Worm (Caenorhabditis elegans) whole organism, L2 larva: ENCODE results near the gene nhr-207.

Source experiments
- C34F6.9 ChIP-seq: fragments of 150-350 bp; optimal IDR thresholded peaks from 2 replicates; lab custom pipeline; 2014; ENCODE audit warnings: missing biosample characterization, missing genetic modification characterization
- R02D3.7 ChIP-seq: fragments of 150-350 bp; optimal IDR thresholded peaks from 2 replicates; lab custom pipeline; 2014; ENCODE audit warnings: missing biosample characterization, missing genetic modification characterization
- ama-1 ChIP-seq: fragments of 150-350 bp; optimal IDR thresholded peaks from 2 replicates; lab custom pipeline; 2018; ENCODE audit warnings: inconsistent platforms
- ceh-16 ChIP-seq: fragments of 150-350 bp; optimal IDR thresholded peaks from 2 replicates; lab custom pipeline; 2014; ENCODE audit warnings: missing biosample characterization, missing genetic modification characterization
- ceh-82 ChIP-seq: fragments of 150-350 bp; optimal IDR thresholded peaks from 2 replicates; lab custom pipeline; 2014; ENCODE audit warnings: missing biosample characterization, missing genetic modification characterization
- crh-2 ChIP-seq: sonication (generic microtip); optimal IDR thresholded peaks from 2 replicates; lab custom pipeline; 2017; ENCODE audit warnings: missing biosample characterization, missing genetic modification characterization
- dmd-4 ChIP-seq: sonication (generic microtip); optimal IDR thresholded peaks from 2 replicates; lab custom pipeline; 2017; ENCODE audit warnings: missing biosample characterization, missing genetic modification characterization
- egl-27 ChIP-seq: sonication (generic microtip); optimal IDR thresholded peaks from 3 replicates; lab custom pipeline; 2017; ENCODE audit warnings: missing biosample characterization, missing genetic modification reagents, missing genetic modification characterization
- elt-1 ChIP-seq: fragments of 150-350 bp; optimal IDR thresholded peaks from 2 replicates; lab custom pipeline; 2014; ENCODE audit warnings: missing biosample characterization, missing genetic modification characterization
- elt-3 ChIP-seq: sonication (generic microtip); optimal IDR thresholded peaks from 2 replicates; lab custom pipeline; 2017; ENCODE audit warnings: missing biosample characterization, missing genetic modification characterization
- fos-1 ChIP-seq: fragments of 150-350 bp; optimal IDR thresholded peaks from 2 replicates; lab custom pipeline; 2014; ENCODE audit warnings: missing biosample characterization, missing genetic modification characterization
- gmeb-1 ChIP-seq: fragments of 150-350 bp; optimal IDR thresholded peaks from 2 replicates; lab custom pipeline; 2014; ENCODE audit warnings: missing biosample characterization, missing genetic modification characterization
- lin-39 ChIP-seq: fragments of 150-350 bp; optimal IDR thresholded peaks from 2 replicates; lab custom pipeline; 2014; ENCODE audit warnings: missing biosample characterization, missing genetic modification reagents, missing genetic modification characterization
- lsy-2 ChIP-seq, 2 experiments: fragments of 150-350 bp in 1 of 2; sonication (generic microtip) in 1 of 2; optimal IDR thresholded peaks; 2 replicates each; lab custom pipeline; 2014 to 2017; ENCODE audit warnings: missing biosample characterization in 2 of 2, missing genetic modification characterization in 2 of 2
- mdl-1 ChIP-seq, 2 experiments: fragments of 150-350 bp in 1 of 2; sonication (generic microtip) in 1 of 2; optimal IDR thresholded peaks; 2 replicates each; lab custom pipeline; 2017; ENCODE audit warnings: missing biosample characterization in 2 of 2, missing genetic modification characterization in 2 of 2
- nhr-10 ChIP-seq: sonication (generic microtip); optimal IDR thresholded peaks from 2 replicates; lab custom pipeline; 2017; ENCODE audit warnings: missing biosample characterization, missing genetic modification characterization
- nhr-11 ChIP-seq: fragments of 150-350 bp; optimal IDR thresholded peaks from 2 replicates; lab custom pipeline; 2014; ENCODE audit warnings: missing biosample characterization, missing genetic modification characterization
- nhr-12 ChIP-seq: fragments of 150-350 bp; optimal IDR thresholded peaks from 2 replicates; lab custom pipeline; 2014; ENCODE audit warnings: missing biosample characterization, missing genetic modification characterization
- nhr-129 ChIP-seq: fragments of 150-350 bp; optimal IDR thresholded peaks from 2 replicates; lab custom pipeline; 2014; ENCODE audit warnings: missing biosample characterization, missing genetic modification characterization
- nhr-21 ChIP-seq: fragments of 150-350 bp; optimal IDR thresholded peaks from 2 replicates; lab custom pipeline; 2014; ENCODE audit warnings: missing biosample characterization, missing genetic modification characterization
- nhr-23 ChIP-seq: fragments of 150-350 bp; optimal IDR thresholded peaks from 2 replicates; lab custom pipeline; 2014; ENCODE audit warnings: missing biosample characterization, missing genetic modification reagents, missing genetic modification characterization
- nhr-237 ChIP-seq: fragments of 150-350 bp; optimal IDR thresholded peaks from 2 replicates; lab custom pipeline; 2014; ENCODE audit warnings: missing biosample characterization, missing genetic modification characterization
- nhr-6 ChIP-seq: fragments of 150-350 bp; optimal IDR thresholded peaks from 2 replicates; lab custom pipeline; 2014; ENCODE audit warnings: missing biosample characterization, missing genetic modification characterization
- nhr-77 ChIP-seq: fragments of 150-350 bp; optimal IDR thresholded peaks from 2 replicates; lab custom pipeline; 2014; ENCODE audit warnings: missing biosample characterization, missing genetic modification characterization
- skn-1 ChIP-seq: sonication (generic microtip); optimal IDR thresholded peaks from 2 replicates; lab custom pipeline; 2017; ENCODE audit warnings: missing biosample characterization, missing genetic modification characterization
- sma-3 ChIP-seq: sonication (generic microtip); optimal IDR thresholded peaks from 2 replicates; lab custom pipeline; 2016; ENCODE audit warnings: missing genetic modification reagents, missing genetic modification characterization, missing compliant biosample characterization
- sma-9 ChIP-seq, 2 experiments: fragments of 150-350 bp in 1 of 2; sonication (generic microtip) in 1 of 2; optimal IDR thresholded peaks; 2 replicates each; lab custom pipeline; 2014 to 2016; ENCODE audit warnings: missing genetic modification characterization in 2 of 2, mild to moderate bottlenecking in 1 of 2, missing biosample characterization in 1 of 2, missing compliant biosample characterization in 1 of 2, missing genetic modification reagents in 1 of 2, moderate library complexity in 1 of 2
- snpc-4 ChIP-seq: fragments of 150-350 bp; optimal IDR thresholded peaks from 2 replicates; lab custom pipeline; 2014; ENCODE audit warnings: missing biosample characterization, missing genetic modification characterization
- unc-39 ChIP-seq: fragments of 150-350 bp; optimal IDR thresholded peaks from 2 replicates; lab custom pipeline; 2014; ENCODE audit warnings: missing biosample characterization, missing genetic modification characterization
- unc-62 ChIP-seq: fragments of 150-350 bp; optimal IDR thresholded peaks from 2 replicates; lab custom pipeline; 2014; ENCODE audit warnings: missing biosample characterization, missing genetic modification reagents, missing genetic modification characterization
- zag-1 ChIP-seq: fragments of 150-350 bp; optimal IDR thresholded peaks from 2 replicates; lab custom pipeline; 2014; ENCODE audit warnings: missing biosample characterization, missing genetic modification characterization
- ztf-1 ChIP-seq: fragments of 200-800 bp; sonication (Bioruptor generic); conservative IDR thresholded peaks from 2 replicates; pipeline ENCODE4 v1.3.6; 2022; ENCODE audit warnings: missing genetic modification characterization, missing compliant biosample characterization

nhr-207 gene

DNA sequence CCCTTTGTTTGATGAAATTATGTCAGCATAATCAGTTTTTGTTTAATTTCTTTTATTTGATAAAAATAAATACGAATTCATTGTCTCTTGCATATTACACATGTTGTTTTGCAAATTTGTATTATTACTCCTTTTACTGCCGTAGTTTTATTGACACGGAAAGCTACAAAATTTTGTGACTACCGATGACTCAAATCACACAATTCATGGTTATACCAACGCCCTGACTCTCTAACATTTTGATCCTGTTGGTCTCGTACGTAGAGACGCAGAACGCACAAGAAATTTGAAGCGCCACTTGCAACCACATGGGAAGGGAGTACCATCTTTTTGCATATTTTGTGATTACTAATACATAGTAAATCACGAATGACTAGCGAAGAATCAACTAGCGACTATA is at the start of gene nhr-207:
Gene nhr-207 (plus strand): TSS at position 282 of the 400 bp plus-strand sequence.
- no peak for TF ChIP-seq lsy-2 (tag; optimal IDR thresholded peaks at IDR 0.05; lab: Kevin White, UChicago)
- TF ChIP-seq nhr-11 (tag; lab: Kevin White, UChicago): no peak
- TF ChIP-seq lin-39 (tag; lab: Kevin White, UChicago): no peak
- TF ChIP-seq nhr-21 (tag; lab: Kevin White, UChicago): no peak
- no peak for TF ChIP-seq sma-3 (GFP tag; lab: Kevin White, UChicago)
- no peak for TF ChIP-seq elt-1 (tag; lab: Kevin White, UChicago)
- no peak for TF ChIP-seq ztf-1 (GFP tag; lab: Robert Waterston, UW)
- no peak for TF ChIP-seq ceh-16 (tag; lab: Kevin White, UChicago)
- peak; percentile 72 for TF ChIP-seq fos-1
- TF ChIP-seq nhr-129 (tag; lab: Kevin White, UChicago): peak; percentile 9
- TF ChIP-seq skn-1 (tag; lab: Kevin White, UChicago): no peak
- peak; percentile 60 for TF ChIP-seq sma-9 (GFP tag; optimal IDR thresholded peaks at IDR 0.05; lab: Kevin White, UChicago)
- TF ChIP-seq sma-9 (tag; optimal IDR thresholded peaks at IDR 0.05; lab: Kevin White, UChicago): no peak
- TF ChIP-seq, all 48 proteins: peak for 3

DNA sequence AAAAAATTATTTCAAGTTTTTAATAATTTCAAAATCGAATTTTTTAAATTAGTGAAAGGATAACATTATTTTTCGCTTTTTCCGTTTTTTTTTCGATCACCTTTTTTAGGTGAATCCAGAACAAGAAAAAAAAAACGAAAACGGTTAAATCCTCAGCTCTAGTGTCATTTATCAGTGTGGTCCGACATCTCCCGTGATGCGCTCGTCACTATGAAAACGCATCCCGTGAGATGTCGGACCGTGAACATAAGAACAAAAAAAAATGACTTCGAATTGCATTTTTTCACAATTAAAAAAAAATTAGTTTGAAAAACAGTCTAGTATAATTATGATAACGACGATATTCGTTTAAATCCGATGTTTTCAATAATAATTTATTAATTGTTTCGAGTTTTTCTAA is 48.2 kb upstream of the nhr-207 start:
- TF ChIP-seq lin-39 (tag; lab: Kevin White, UChicago) (no peak), snpc-4 (tag; lab: Kevin White, UChicago) (peak; percentile 57)

DNA sequence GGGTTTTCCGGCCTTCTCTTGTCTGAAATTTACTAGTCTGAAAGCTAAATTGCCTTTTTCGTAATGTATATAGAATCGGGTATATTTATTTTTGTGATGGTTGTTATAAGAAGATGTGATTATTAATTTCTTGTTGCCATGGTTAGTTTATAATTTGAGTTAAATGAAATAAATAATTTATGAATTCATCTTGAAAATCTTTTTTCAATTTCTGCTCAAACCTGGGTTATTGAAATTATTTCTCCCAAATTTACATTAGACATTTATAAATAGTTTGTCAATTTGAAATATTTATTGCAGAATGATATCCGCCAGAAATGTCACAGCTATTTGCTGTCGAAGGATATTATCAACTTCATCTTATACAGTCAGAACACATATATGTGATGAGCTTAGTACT is 47.5 kb upstream of the nhr-207 start, which contains the start of gene dars-2:
Gene dars-2 (plus strand): TSS at position 301 of the 400 bp plus-strand sequence.
- TF ChIP-seq crh-2 (tag; lab: Kevin White, UChicago) (no peak), egl-27 (tag; lab: Kevin White, UChicago) (no peak), R02D3.7 (tag; lab: Kevin White, UChicago) (no peak), gmeb-1 (tag; lab: Kevin White, UChicago) (no peak), mdl-1 (tag; optimal IDR thresholded peaks at IDR 0.05; lab: Kevin White, UChicago) (no peak), nhr-77 (tag; lab: Kevin White, UChicago) (no peak), C34F6.9 (tag; lab: Kevin White, UChicago) (no peak), elt-1 (tag; lab: Kevin White, UChicago) (no peak), nhr-10 (no peak), unc-62 (GFP tag; lab: Kevin White, UChicago) (no peak), sma-3 (GFP tag; lab: Kevin White, UChicago) (no peak), nhr-21 (tag; lab: Kevin White, UChicago) (no peak), lsy-2 (tag; optimal IDR thresholded peaks at IDR 0.05; lab: Kevin White, UChicago) (no peak), nhr-6 (tag; lab: Kevin White, UChicago) (no peak), nhr-12 (tag; lab: Kevin White, UChicago) (no peak), lin-39 (tag; lab: Kevin White, UChicago) (no peak), ama-1 (lab: Kevin White, UChicago) (no peak), zag-1 (tag; lab: Kevin White, UChicago) (no peak), ceh-82 (no peak), ztf-1 (GFP tag; lab: Robert Waterston, UW) (no peak)

DNA sequence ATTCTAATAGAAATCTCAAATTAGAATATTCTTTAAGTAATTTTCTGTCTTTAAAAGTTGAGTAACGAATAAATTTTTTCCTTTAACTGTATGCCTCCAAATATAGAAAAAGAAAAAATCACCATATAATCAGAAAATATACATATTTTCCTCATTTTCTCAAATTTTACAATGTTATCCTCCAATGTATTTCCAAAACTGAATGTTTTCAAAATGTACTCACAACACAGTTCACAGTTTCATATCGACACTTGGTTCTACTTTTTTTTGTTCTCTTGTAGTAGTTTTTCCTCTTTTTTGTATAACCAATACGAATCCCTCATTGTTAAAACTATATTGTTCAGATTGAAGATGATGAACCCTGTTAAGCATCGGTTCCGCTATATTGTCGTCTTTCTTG is 42.3 kb upstream of the nhr-207 start, which contains the start of gene F10C2.7:
Gene F10C2.7 (plus strand): TSS at position 301 of the 400 bp plus-strand sequence.
- TF ChIP-seq nhr-10 (no peak), nhr-11 (tag; lab: Kevin White, UChicago) (no peak)

DNA sequence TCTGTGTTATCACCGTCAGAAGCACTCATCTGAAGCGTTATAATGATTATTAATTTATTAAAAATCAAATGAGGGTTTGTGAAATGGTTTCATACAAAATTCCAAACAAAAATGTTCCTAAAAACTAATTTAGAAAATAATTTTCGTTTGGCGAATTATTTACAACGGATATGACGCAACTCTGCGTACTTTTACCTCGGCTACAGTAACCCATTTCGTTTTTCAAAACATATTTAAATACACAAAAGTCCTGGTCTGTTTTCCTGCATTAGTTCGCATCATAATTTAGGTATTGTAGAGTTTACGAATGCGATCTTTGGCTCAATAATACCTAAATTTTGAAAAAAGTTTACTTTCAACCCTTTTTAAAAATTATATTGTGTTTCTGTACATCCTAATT is 36.2 kb upstream of the nhr-207 start, which contains the start of gene R07B7.2:
Gene R07B7.2 (minus strand): TSS at position 35 of the 400 bp plus-strand sequence.
- TF ChIP-seq snpc-4 (tag; lab: Kevin White, UChicago): no peak
- TF ChIP-seq lin-39 (tag; lab: Kevin White, UChicago): no peak
- no peak for TF ChIP-seq fos-1
- no peak for TF ChIP-seq ama-1 (lab: Kevin White, UChicago)
- TF ChIP-seq lsy-2 (tag; optimal IDR thresholded peaks at IDR 0.05; lab: Kevin White, UChicago): no peak
- TF ChIP-seq sma-3 (GFP tag; lab: Kevin White, UChicago): no peak
- no peak for TF ChIP-seq nhr-237 (tag; lab: Kevin White, UChicago)
- TF ChIP-seq nhr-129 (tag; lab: Kevin White, UChicago): no peak
- no peak for TF ChIP-seq unc-39 (tag; lab: Kevin White, UChicago)
- no peak for TF ChIP-seq mdl-1 (tag; optimal IDR thresholded peaks at IDR 0.05; lab: Kevin White, UChicago)
- TF ChIP-seq nhr-12 (tag; lab: Kevin White, UChicago): no peak
- no peak for TF ChIP-seq nhr-23
- TF ChIP-seq dmd-4: no peak
- TF ChIP-seq elt-3 (tag; lab: Kevin White, UChicago): no peak
- no peak for TF ChIP-seq unc-62 (GFP tag; lab: Kevin White, UChicago)
- no peak for TF ChIP-seq ztf-1 (GFP tag; lab: Robert Waterston, UW)
- no peak for TF ChIP-seq gmeb-1 (tag; lab: Kevin White, UChicago)
- no peak for TF ChIP-seq nhr-10
- no peak for TF ChIP-seq ceh-16 (tag; lab: Kevin White, UChicago)
